Fruit fly (Drosophila melanogaster) whole organism, embryonic: ENCODE data around the gene CG34451.
A peak's percentile ranks its signal among the peaks of the same experiment; 100 is the strongest.

ENCODE experiments used
- Aef1 ChIP-seq: fragments of 200-800 bp; sonication (Bioruptor generic); IDR thresholded peaks from 3 replicates; pipeline ENCODE4 v1.3.6; 2022; ENCODE audit warnings: missing biosample characterization, missing genetic modification characterization
- Antp ChIP-seq: fragments of 200-800 bp; sonication (Bioruptor generic); optimal IDR thresholded peaks from 3 replicates; lab custom pipeline; 2016; ENCODE audit warnings: missing biosample characterization, missing genetic modification characterization
- Asciz ChIP-seq: fragments of 200-800 bp; sonication (Bioruptor generic); optimal IDR thresholded peaks from 2 replicates; lab custom pipeline; 2017; ENCODE audit warnings: missing biosample characterization, mild to moderate bottlenecking, missing genetic modification characterization, missing genetic modification reagents
- Atf-2 ChIP-seq: fragments of 200-800 bp; sonication (Bioruptor generic); optimal IDR thresholded peaks from 2 replicates; lab custom pipeline; 2016; ENCODE audit warnings: missing biosample characterization, missing genetic modification characterization
- Blimp-1 ChIP-seq: fragments of 200-800 bp; sonication (Bioruptor generic); optimal IDR thresholded peaks from 3 replicates; lab custom pipeline; 2018; ENCODE audit warnings: missing biosample characterization, missing genetic modification characterization, mild to moderate bottlenecking, moderate library complexity, missing genetic modification reagents
- CG10321 ChIP-seq: fragments of 200-800 bp; sonication (Bioruptor generic); IDR thresholded peaks from 2 replicates; pipeline ENCODE4 v1.3.6; 2022; ENCODE audit warnings: missing biosample characterization, missing genetic modification characterization
- CG10366 ChIP-seq: fragments of 200-800 bp; sonication (Bioruptor generic); IDR thresholded peaks from 2 replicates; pipeline ENCODE4 v1.3.6; 2022; ENCODE audit warnings: missing biosample characterization, missing genetic modification characterization
- CG10979 ChIP-seq: fragments of 200-800 bp; sonication (Bioruptor generic); optimal IDR thresholded peaks from 2 replicates; lab custom pipeline; 2018; ENCODE audit warnings: missing biosample characterization, mild to moderate bottlenecking, missing genetic modification characterization, moderate library complexity
- CG12769 ChIP-seq: fragments of 200-800 bp; sonication (Bioruptor generic); optimal IDR thresholded peaks from 2 replicates; lab custom pipeline; 2019; ENCODE audit warnings: missing biosample characterization, mild to moderate bottlenecking, missing genetic modification characterization, moderate library complexity
- CG13123 ChIP-seq: fragments of 200-800 bp; sonication (Bioruptor generic); optimal IDR thresholded peaks from 2 replicates; lab custom pipeline; 2016; ENCODE audit warnings: missing biosample characterization, missing genetic modification characterization
- CG14667 ChIP-seq: fragments of 200-800 bp; sonication (Bioruptor generic); IDR thresholded peaks from 2 replicates; pipeline ENCODE4 v1.3.6; 2022; ENCODE audit warnings: missing biosample characterization, missing genetic modification characterization
- CG15514 ChIP-seq: fragments of 200-800 bp; sonication (Bioruptor generic); optimal IDR thresholded peaks from 3 replicates; lab custom pipeline; 2017; ENCODE audit warnings: missing biosample characterization, missing genetic modification characterization, mild to moderate bottlenecking, moderate library complexity, missing genetic modification reagents
- CG17186 ChIP-seq: fragments of 200-800 bp; sonication (Bioruptor generic); optimal IDR thresholded peaks from 3 replicates; lab custom pipeline; 2017; ENCODE audit warnings: missing biosample characterization, missing genetic modification reagents, missing genetic modification characterization
- CG18619 ChIP-seq: fragments of 200-800 bp; sonication (Bioruptor generic); optimal IDR thresholded peaks from 3 replicates; lab custom pipeline; 2017; ENCODE audit warnings: missing biosample characterization, mild to moderate bottlenecking, missing genetic modification characterization
- CG30431 ChIP-seq: fragments of 200-800 bp; sonication (Bioruptor generic); optimal IDR thresholded peaks from 2 replicates; lab custom pipeline; 2017; ENCODE audit warnings: missing biosample characterization, missing genetic modification characterization
- CG31365 ChIP-seq: fragments of 200-800 bp; sonication (Bioruptor generic); optimal IDR thresholded peaks from 2 replicates; lab custom pipeline; 2018; ENCODE audit warnings: missing biosample characterization, mild to moderate bottlenecking, missing genetic modification characterization
- CG32767 ChIP-seq: fragments of 200-800 bp; sonication (Bioruptor generic); IDR thresholded peaks from 2 replicates; pipeline ENCODE4 v1.3.6; 2022; ENCODE audit warnings: missing biosample characterization, missing genetic modification characterization
- CG3281 ChIP-seq: fragments of 200-800 bp; sonication (Bioruptor generic); optimal IDR thresholded peaks from 3 replicates; lab custom pipeline; 2017; ENCODE audit warnings: missing biosample characterization, mild to moderate bottlenecking, missing genetic modification characterization
- CG4424 ChIP-seq: fragments of 200-800 bp; sonication (Bioruptor generic); optimal IDR thresholded peaks from 3 replicates; lab custom pipeline; 2016; ENCODE audit warnings: missing biosample characterization, missing genetic modification characterization
- CG5953 ChIP-seq: fragments of 200-800 bp; sonication (Bioruptor generic); IDR thresholded peaks from 2 replicates; pipeline ENCODE4 v1.3.6; 2022; ENCODE audit warnings: missing biosample characterization, missing genetic modification characterization
- Dip2 ChIP-seq: fragments of 200-800 bp; sonication (Bioruptor generic); IDR thresholded peaks from 2 replicates; pipeline ENCODE4 v1.3.6; 2022; ENCODE audit warnings: missing biosample characterization, missing genetic modification characterization
- E2f1 ChIP-seq: fragments of 200-800 bp; sonication (Bioruptor generic); IDR thresholded peaks from 2 replicates; pipeline ENCODE4 v1.3.6; 2022; ENCODE audit warnings: missing biosample characterization, missing genetic modification characterization
- Eip74EF ChIP-seq, 2 experiments: fragments of 200-800 bp in 1 of 2; fragments of >200 bp in 1 of 2; sonication (Bioruptor generic) in 1 of 2; optimal IDR thresholded peaks; 2 replicates each; lab custom pipeline; 2017 to 2019; ENCODE audit warnings: missing biosample characterization in 2 of 2, missing genetic modification characterization in 2 of 2, mild to moderate bottlenecking in 1 of 2, moderate library complexity in 1 of 2
- Ets65A ChIP-seq: fragments of 200-800 bp; sonication (Bioruptor generic); peaks from one replicate; lab custom pipeline; 2016; ENCODE audit warnings: missing biosample characterization, missing genetic modification characterization
- Fer2 ChIP-seq: fragments of 200-800 bp; sonication (Bioruptor generic); optimal IDR thresholded peaks from 2 replicates; lab custom pipeline; 2018; ENCODE audit warnings: missing biosample characterization, mild to moderate bottlenecking, missing genetic modification characterization, moderate library complexity
- HmgZ ChIP-seq: fragments of 200-800 bp; sonication (Bioruptor generic); optimal IDR thresholded peaks from 2 replicates; lab custom pipeline; 2018; ENCODE audit warnings: missing biosample characterization, mild to moderate bottlenecking, missing genetic modification characterization
- Hr39 ChIP-seq: fragments of >200 bp; optimal IDR thresholded peaks from 2 replicates; lab custom pipeline; 2017
- Lpt ChIP-seq: fragments of >200 bp; optimal IDR thresholded peaks from 2 replicates; lab custom pipeline; 2018; ENCODE audit warnings: missing biosample characterization, missing genetic modification characterization
- NK7.1 ChIP-seq: fragments of 200-800 bp; sonication (Bioruptor generic); optimal IDR thresholded peaks from 3 replicates; lab custom pipeline; 2016; ENCODE audit warnings: missing biosample characterization, missing genetic modification characterization
- Rx ChIP-seq: fragments of 200-800 bp; sonication (Bioruptor generic); IDR thresholded peaks from 2 replicates; pipeline ENCODE4 v1.3.6; 2022; ENCODE audit warnings: missing biosample characterization, missing genetic modification characterization
- Six4 ChIP-seq: fragments of 200-800 bp; sonication (Bioruptor generic); optimal IDR thresholded peaks from 2 replicates; lab custom pipeline; 2016; ENCODE audit warnings: missing biosample characterization, missing genetic modification characterization
- Tbp ChIP-seq: fragments of >200 bp; optimal IDR thresholded peaks from 2 replicates; lab custom pipeline; 2018; ENCODE audit warnings: missing biosample characterization, missing genetic modification characterization
- Trl ChIP-seq, 3 experiments: fragments of >200 bp in 2 of 3; fragments of 200-800 bp in 1 of 3; sonication (Bioruptor generic) in 1 of 3; optimal IDR thresholded peaks; 2 replicates in 1 of 3; 3 replicates in 2 of 3; lab custom pipeline; 2016 to 2017; ENCODE audit warnings: missing biosample characterization in 1 of 3, missing genetic modification characterization in 1 of 3
- Usf ChIP-seq: fragments of 200-800 bp; sonication (Bioruptor generic); optimal IDR thresholded peaks from 2 replicates; lab custom pipeline; 2017; ENCODE audit warnings: missing genotype, missing biosample characterization, missing genetic modification characterization
- Xbp1 ChIP-seq: fragments of 200-800 bp; sonication (Bioruptor generic); optimal IDR thresholded peaks from 3 replicates; lab custom pipeline; 2016; ENCODE audit warnings: missing biosample characterization, mild to moderate bottlenecking, missing genetic modification characterization
- Xrp1 ChIP-seq: fragments of 200-800 bp; sonication (Bioruptor generic); IDR thresholded peaks from 2 replicates; pipeline ENCODE4 v1.3.6; 2022; ENCODE audit warnings: missing biosample characterization, missing genetic modification characterization
- amos ChIP-seq: fragments of 200-800 bp; sonication (Bioruptor generic); IDR thresholded peaks from 2 replicates; pipeline ENCODE4 v1.3.6; 2022; ENCODE audit warnings: missing biosample characterization, missing genetic modification characterization; ENCODE audit not compliant: partially characterized antibody
- ase ChIP-seq: fragments of 200-800 bp; sonication (Bioruptor generic); IDR thresholded peaks from 3 replicates; pipeline ENCODE4 v1.3.6; 2022; ENCODE audit warnings: missing biosample characterization, missing genetic modification characterization
- ato ChIP-seq: fragments of 200-800 bp; sonication (Bioruptor generic); IDR thresholded peaks from 2 replicates; pipeline ENCODE4 v1.3.6; 2022; ENCODE audit warnings: missing biosample characterization, missing genetic modification characterization; ENCODE audit not compliant: partially characterized antibody
- dimm ChIP-seq: fragments of 200-800 bp; sonication (Bioruptor generic); IDR thresholded peaks from 2 replicates; pipeline ENCODE4 v1.3.6; 2022; ENCODE audit warnings: missing biosample characterization, missing genetic modification characterization
- grn ChIP-seq: fragments of 200-800 bp; sonication (Bioruptor generic); optimal IDR thresholded peaks from 3 replicates; lab custom pipeline; 2017; ENCODE audit warnings: missing biosample characterization, missing genetic modification characterization
- her ChIP-seq: fragments of 200-800 bp; sonication (Bioruptor generic); optimal IDR thresholded peaks from 2 replicates; lab custom pipeline; 2016; ENCODE audit warnings: missing biosample characterization, missing genetic modification characterization
- kay ChIP-seq: fragments of 200-800 bp; sonication (Bioruptor generic); optimal IDR thresholded peaks from 2 replicates; lab custom pipeline; 2016; ENCODE audit warnings: missing biosample characterization, missing genetic modification characterization
- p53 ChIP-seq: fragments of 200-800 bp; sonication (Bioruptor generic); optimal IDR thresholded peaks from 2 replicates; lab custom pipeline; 2016; ENCODE audit warnings: missing biosample characterization, missing genetic modification characterization
- row ChIP-seq: fragments of 200-800 bp; sonication (Bioruptor generic); IDR thresholded peaks from 3 replicates; pipeline ENCODE4 v1.3.6; 2022; ENCODE audit warnings: missing biosample characterization, missing genetic modification characterization
- seq ChIP-seq: fragments of 200-800 bp; sonication (Bioruptor generic); IDR thresholded peaks from 2 replicates; pipeline ENCODE4 v1.3.6; 2022; ENCODE audit warnings: missing biosample characterization, missing genetic modification characterization
- sisA ChIP-seq: fragments of 200-800 bp; sonication (Bioruptor generic); IDR thresholded peaks from 2 replicates; pipeline ENCODE4 v1.3.6; 2022; ENCODE audit warnings: missing biosample characterization, missing genetic modification characterization
- slou ChIP-seq: fragments of 200-800 bp; sonication (Bioruptor generic); optimal IDR thresholded peaks from 3 replicates; lab custom pipeline; 2016; ENCODE audit warnings: missing biosample characterization, missing genetic modification characterization
- stwl ChIP-seq: fragments of 200-800 bp; sonication (Bioruptor generic); optimal IDR thresholded peaks from 3 replicates; lab custom pipeline; 2018; ENCODE audit warnings: missing biosample characterization, mild to moderate bottlenecking, missing genetic modification characterization, moderate library complexity
- trh ChIP-seq: fragments of 200-800 bp; sonication (Bioruptor generic); optimal IDR thresholded peaks from 2 replicates; lab custom pipeline; 2016; ENCODE audit warnings: missing biosample characterization, missing genetic modification characterization
- ttk ChIP-seq: fragments of 200-800 bp; sonication (Bioruptor generic); IDR thresholded peaks from 2 replicates; pipeline ENCODE4 v2.1.2; 2022; ENCODE audit warnings: missing biosample characterization, missing genetic modification characterization
- zf30C ChIP-seq: fragments of 200-800 bp; sonication (Bioruptor generic); optimal IDR thresholded peaks from 3 replicates; lab custom pipeline; 2018; ENCODE audit warnings: missing biosample characterization, mild to moderate bottlenecking, missing genetic modification characterization

CG34451 gene

dm6 chr3L:15675111-15675510 is 16.8 kb downstream of the CG34451 start (continued):
- TF ChIP-seq CG31365 (no peak), CG5953 (no peak), CG15514 (GFP tag; lab: Kevin White, UChicago) (no peak), Xbp1 (peak; percentile 62), Eip74EF (GFP tag; optimal IDR thresholded peaks at IDR 0.05; lab: Kevin White, UChicago) (no peak), ato (no peak), amos (no peak), grn (GFP tag; lab: Kevin White, UChicago) (no peak), Atf-2 (GFP tag; lab: Kevin White, UChicago) (peak; percentile 54), CG10321 (GFP tag; lab: Robert Waterston, UW) (no peak), Fer2 (tag; lab: Kevin White, UChicago) (no peak), Usf (GFP tag; lab: Kevin White, UChicago) (peak; percentile 62), dimm (GFP tag; lab: Robert Waterston, UW) (0 out of 2 replicates have a peak, but pooled peaks have one; percentile 16), ase (GFP tag; lab: Robert Waterston, UW) (peak; percentile 25; the same call in 1 of the 3 replicates), her (GFP tag; lab: Kevin White, UChicago) (no peak), CG18619 (GFP tag; lab: Kevin White, UChicago) (peak; percentile 12), sisA (GFP tag; lab: Robert Waterston, UW) (peak; percentile 64), Dip2 (GFP tag; lab: Robert Waterston, UW) (no peak), Tbp (GFP tag; lab: Kevin White, UChicago) (no peak), row (GFP tag; lab: Robert Waterston, UW) (peak; percentile 75), Blimp-1 (GFP tag; lab: Kevin White, UChicago) (peak; percentile 78), CG12769 (tag; lab: Kevin White, UChicago) (peak; percentile 5), seq (GFP tag; lab: Robert Waterston, UW) (no peak), p53 (GFP tag; lab: Kevin White, UChicago) (no peak), slou (GFP tag; lab: Kevin White, UChicago) (no peak), CG4424 (peak; percentile 86), Trl (optimal IDR thresholded peaks at IDR 0.05; lab: Kevin White, UChicago) (no peak), Trl (GFP tag; optimal IDR thresholded peaks at IDR 0.05; lab: Kevin White, UChicago) (peak; percentile 70), ttk (GFP tag; lab: Robert Waterston, UW) (peak; percentile 55; the same call in 1 of the 2 replicates), Aef1 (GFP tag; lab: Robert Waterston, UW) (no peak), CG17186 (GFP tag; lab: Kevin White, UChicago) (peak; percentile 62), CG10366 (GFP tag; lab: Robert Waterston, UW) (peak; percentile 32; the same call in 1 of the 2 replicates), Antp (GFP tag; lab: Kevin White, UChicago) (peak; percentile 40), CG30431 (peak; percentile 77), CG3281 (no peak), CG13123 (GFP tag; lab: Kevin White, UChicago) (peak; percentile 17), zf30C (peak; percentile 84), NK7.1 (peak; percentile 5), stwl (tag; lab: Kevin White, UChicago) (peak; percentile 44), CG10979 (peak; percentile 93), E2f1 (0 out of 2 replicates have a peak, but pooled peaks have one; percentile 37), Xrp1 (GFP tag; lab: Robert Waterston, UW) (peak; percentile 92), Hr39 (lab: Kevin White, UChicago) (no peak), Six4 (peak; percentile 52), Rx (peak; percentile 40), trh (GFP tag; lab: Kevin White, UChicago) (no peak), Asciz (peak; percentile 42), CG32767 (GFP tag; lab: Robert Waterston, UW) (no peak), kay (GFP tag; lab: Kevin White, UChicago) (no peak), CG14667 (GFP tag; lab: Robert Waterston, UW) (0 out of 2 replicates have a peak, but pooled peaks have one; percentile 15), Ets65A (GFP tag; lab: Kevin White, UChicago) (peak; percentile 94), HmgZ (tag; lab: Kevin White, UChicago) (no peak), Lpt (GFP tag; lab: Kevin White, UChicago) (no peak)
